Worm (Caenorhabditis elegans): ENCODE measurements around the gene C44B7.5.

C44B7.5 gene

ce11 chrII:6853059-6853466 is 19.3 kb downstream of the C44B7.5 start:
- no peak for TF ChIP-seq unc-62 (GFP tag; optimal IDR thresholded peaks at IDR 0.05)

ce11 chrII:6851938-6852337 is 20.5 kb downstream of the C44B7.5 start, which contains the start of gene C04A2.15:
TSS of gene C04A2.15 (plus strand) at chrII:6852236.
- no peak for TF ChIP-seq unc-62 (GFP tag; optimal IDR thresholded peaks at IDR 0.05)

ce11 chrII:6849308-6849707 is 23.1 kb downstream of the C44B7.5 start:
- TF ChIP-seq unc-62 (GFP tag; optimal IDR thresholded peaks at IDR 0.05) = no peak

- no peak for TF ChIP-seq unc-62 (GFP tag; optimal IDR thresholded peaks at IDR 0.05)
Observed at ce11 chrII:6847917-6848379, 24.4 kb downstream of the C44B7.5 start, which contains the start of gene tbc-6. TSS of gene tbc-6 (plus strand) at chrII:6848124.

- TF ChIP-seq unc-62 (GFP tag; optimal IDR thresholded peaks at IDR 0.05) = no peak
Observed at ce11 chrII:6846723-6847122, 25.7 kb downstream of the C44B7.5 start.

ce11 chrII:6845006-6845459 is 27.4 kb downstream of the C44B7.5 start:
- no peak for TF ChIP-seq unc-62 (GFP tag; optimal IDR thresholded peaks at IDR 0.05)

- no peak for TF ChIP-seq unc-62 (GFP tag; optimal IDR thresholded peaks at IDR 0.05)
Observed at ce11 chrII:6844227-6845005, 28.0 kb downstream of the C44B7.5 start.

ce11 chrII:6843680-6844079 is 28.7 kb downstream of the C44B7.5 start:
- TF ChIP-seq unc-62 (GFP tag; optimal IDR thresholded peaks at IDR 0.05) = no peak

ce11 chrII:6843211-6843610 is 29.2 kb downstream of the C44B7.5 start:
- no peak for TF ChIP-seq unc-62 (GFP tag; optimal IDR thresholded peaks at IDR 0.05)

- TF ChIP-seq unc-62 (GFP tag; optimal IDR thresholded peaks at IDR 0.05) = no peak
Observed at ce11 chrII:6842651-6843118, 29.7 kb downstream of the C44B7.5 start.

- TF ChIP-seq unc-62 (GFP tag; optimal IDR thresholded peaks at IDR 0.05) = no peak
Observed at ce11 chrII:6842009-6842408, 30.4 kb downstream of the C44B7.5 start.

ce11 chrII:6841102-6841501 is 31.3 kb downstream of the C44B7.5 start:
- no peak for TF ChIP-seq unc-62 (GFP tag; optimal IDR thresholded peaks at IDR 0.05)

- no peak for TF ChIP-seq unc-62 (GFP tag; optimal IDR thresholded peaks at IDR 0.05)
Observed at ce11 chrII:6840663-6841062, 31.7 kb downstream of the C44B7.5 start.

ce11 chrII:6838977-6839376 is 33.4 kb downstream of the C44B7.5 start:
- TF ChIP-seq unc-62 (GFP tag; optimal IDR thresholded peaks at IDR 0.05) = no peak

- TF ChIP-seq unc-62 (GFP tag; optimal IDR thresholded peaks at IDR 0.05) = no peak
Observed at ce11 chrII:6838270-6838878, 34.0 kb downstream of the C44B7.5 start.

ce11 chrII:6836762-6837566 is 35.4 kb downstream of the C44B7.5 start:
- no peak for TF ChIP-seq unc-62 (GFP tag; optimal IDR thresholded peaks at IDR 0.05)
